Fruit fly (Drosophila melanogaster) whole organism, embryonic: ENCODE data around the gene dyl.
A peak's percentile ranks its signal among the peaks of the same experiment; 100 is the strongest.

Experiments
- C15 ChIP-seq: fragments of 200-800 bp; sonication (Bioruptor generic); IDR thresholded peaks from 3 replicates; pipeline ENCODE4 v1.3.6; 2022; ENCODE audit warnings: missing biosample characterization, missing genetic modification characterization
- CG10267 ChIP-seq: fragments of 200-800 bp; sonication (Bioruptor generic); optimal IDR thresholded peaks from 2 replicates; lab custom pipeline; 2018; ENCODE audit warnings: missing biosample characterization, mild to moderate bottlenecking, missing genetic modification characterization, moderate library complexity
- CG10431 ChIP-seq: fragments of 200-800 bp; sonication (Bioruptor generic); optimal IDR thresholded peaks from 3 replicates; lab custom pipeline; 2018; ENCODE audit warnings: missing biosample characterization, mild to moderate bottlenecking, missing genetic modification characterization
- CG10979 ChIP-seq: fragments of 200-800 bp; sonication (Bioruptor generic); optimal IDR thresholded peaks from 2 replicates; lab custom pipeline; 2018; ENCODE audit warnings: missing biosample characterization, mild to moderate bottlenecking, missing genetic modification characterization, moderate library complexity
- CG11560 ChIP-seq: fragments of 200-800 bp; sonication (Bioruptor generic); IDR thresholded peaks from 3 replicates; pipeline ENCODE4 v1.3.6; 2022; ENCODE audit warnings: missing biosample characterization, missing genetic modification characterization
- CG12219 ChIP-seq: fragments of 200-800 bp; sonication (Bioruptor generic); optimal IDR thresholded peaks from 3 replicates; lab custom pipeline; 2018; ENCODE audit warnings: missing biosample characterization, mild to moderate bottlenecking, missing genetic modification characterization
- CG15601 ChIP-seq: fragments of 200-800 bp; sonication (Bioruptor generic); optimal IDR thresholded peaks from 3 replicates; lab custom pipeline; 2019; ENCODE audit warnings: missing biosample characterization, mild to moderate bottlenecking, missing genetic modification characterization, moderate library complexity
- CG18262 ChIP-seq: fragments of 200-800 bp; optimal IDR thresholded peaks from 3 replicates; lab custom pipeline; 2019; ENCODE audit warnings: missing biosample characterization, mild to moderate bottlenecking, missing genetic modification characterization, moderate library complexity
- CG2875 ChIP-seq: fragments of 200-800 bp; sonication (Bioruptor generic); optimal IDR thresholded peaks from 2 replicates; lab custom pipeline; 2017; ENCODE audit warnings: missing biosample characterization, mild to moderate bottlenecking, missing genetic modification characterization, missing genetic modification reagents
- CG34224 ChIP-seq: fragments of 200-800 bp; sonication (Bioruptor generic); IDR thresholded peaks from 3 replicates; pipeline ENCODE4 v1.3.6; 2022; ENCODE audit warnings: missing biosample characterization, missing genetic modification characterization; ENCODE audit not compliant: partially characterized antibody
- CG4730 ChIP-seq: fragments of 200-800 bp; sonication (Bioruptor generic); IDR thresholded peaks from 2 replicates; pipeline ENCODE4 v1.3.6; 2022; ENCODE audit warnings: missing biosample characterization, missing genetic modification characterization
- CG5180 ChIP-seq: fragments of 200-800 bp; sonication (Bioruptor generic); optimal IDR thresholded peaks from 3 replicates; lab custom pipeline; 2017; ENCODE audit warnings: missing biosample characterization, missing genetic modification characterization, mild to moderate bottlenecking, moderate library complexity, missing genetic modification reagents
- CG7357 ChIP-seq: fragments of 200-800 bp; sonication (Bioruptor generic); IDR thresholded peaks from 3 replicates; pipeline ENCODE4 v1.3.6; 2022; ENCODE audit warnings: missing biosample characterization, missing genetic modification characterization
- D ChIP-seq, 2 experiments: fragments of 200-800 bp in 1 of 2; fragments of >200 bp in 1 of 2; sonication (Bioruptor generic) in 1 of 2; optimal IDR thresholded peaks; 2 replicates in 1 of 2; 3 replicates in 1 of 2; lab custom pipeline; 2017; ENCODE audit warnings: mild to moderate bottlenecking in 1 of 2, missing biosample characterization in 1 of 2, missing genetic modification characterization in 1 of 2, missing genetic modification reagents in 1 of 2
- Ets97D ChIP-seq: fragments of 200-800 bp; sonication (Bioruptor generic); optimal IDR thresholded peaks from 3 replicates; lab custom pipeline; 2016; ENCODE audit warnings: missing biosample characterization, missing genetic modification characterization
- H15 ChIP-seq: fragments of 200-800 bp; sonication (Bioruptor generic); IDR thresholded peaks from 3 replicates; pipeline ENCODE4 v1.3.6; 2022; ENCODE audit warnings: missing biosample characterization, missing genetic modification characterization
- Hsf ChIP-seq: fragments of 200-800 bp; sonication (Bioruptor generic); optimal IDR thresholded peaks from 3 replicates; lab custom pipeline; 2016; ENCODE audit warnings: missing biosample characterization, missing genetic modification characterization
- MTF-1 ChIP-seq: fragments of 200-800 bp; sonication (Bioruptor generic); optimal IDR thresholded peaks from 2 replicates; lab custom pipeline; 2018; ENCODE audit warnings: missing biosample characterization, mild to moderate bottlenecking, missing genetic modification characterization, borderline replicate concordance
- Nf-YA ChIP-seq: fragments of 200-800 bp; sonication (Bioruptor generic); IDR thresholded peaks from 2 replicates; pipeline ENCODE4 v1.3.6; 2022; ENCODE audit warnings: missing biosample characterization, missing genetic modification characterization
- Oli ChIP-seq: fragments of 200-800 bp; sonication (Bioruptor generic); optimal IDR thresholded peaks from 2 replicates; lab custom pipeline; 2018; ENCODE audit warnings: missing biosample characterization, mild to moderate bottlenecking, missing genetic modification characterization, moderate library complexity
- Pdp1 ChIP-seq, 2 experiments: fragments of 200-800 bp; sonication (Bioruptor generic); optimal IDR thresholded peaks; 3 replicates each; lab custom pipeline; 2016; ENCODE audit warnings: missing biosample characterization in 2 of 2, missing genetic modification characterization in 2 of 2, mild to moderate bottlenecking in 1 of 2, moderate library complexity in 1 of 2
- ac ChIP-seq: fragments of 200-800 bp; sonication (Bioruptor generic); optimal IDR thresholded peaks from 3 replicates; lab custom pipeline; 2017; ENCODE audit warnings: missing biosample characterization, mild to moderate bottlenecking, missing genetic modification characterization
- bsh ChIP-seq, 2 experiments: fragments of 200-800 bp; sonication (Bioruptor generic); optimal IDR thresholded peaks; 2 replicates each; lab custom pipeline; 2017 to 2018; ENCODE audit warnings: mild to moderate bottlenecking in 2 of 2, missing biosample characterization in 2 of 2, missing genetic modification characterization in 2 of 2, moderate library complexity in 1 of 2
- btn ChIP-seq: fragments of 200-800 bp; sonication (Bioruptor generic); optimal IDR thresholded peaks from 2 replicates; lab custom pipeline; 2016; ENCODE audit warnings: missing biosample characterization, missing genetic modification characterization
- dmrt11E ChIP-seq: fragments of 200-800 bp; sonication (Bioruptor generic); optimal IDR thresholded peaks from 3 replicates; lab custom pipeline; 2018; ENCODE audit warnings: missing biosample characterization, mild to moderate bottlenecking, missing genetic modification characterization, moderate library complexity
- fd102C ChIP-seq: fragments of 200-800 bp; sonication (Bioruptor generic); optimal IDR thresholded peaks from 2 replicates; lab custom pipeline; 2018; ENCODE audit warnings: missing biosample characterization, mild to moderate bottlenecking, missing genetic modification characterization, moderate library complexity
- gcm2 ChIP-seq: fragments of 200-800 bp; sonication (Bioruptor generic); optimal IDR thresholded peaks from 2 replicates; lab custom pipeline; 2016; ENCODE audit warnings: missing biosample characterization, missing genetic modification characterization
- her ChIP-seq: fragments of 200-800 bp; sonication (Bioruptor generic); optimal IDR thresholded peaks from 2 replicates; lab custom pipeline; 2016; ENCODE audit warnings: missing biosample characterization, missing genetic modification characterization
- ind ChIP-seq: fragments of 200-800 bp; sonication (Bioruptor generic); optimal IDR thresholded peaks from 3 replicates; lab custom pipeline; 2016; ENCODE audit warnings: missing biosample characterization, missing genetic modification characterization
- onecut ChIP-seq: fragments of 200-800 bp; sonication (Bioruptor generic); IDR thresholded peaks from 2 replicates; pipeline ENCODE4 v1.3.6; 2022; ENCODE audit warnings: missing biosample characterization, missing genetic modification characterization
- org-1 ChIP-seq: fragments of 200-800 bp; sonication (Bioruptor generic); optimal IDR thresholded peaks from 2 replicates; lab custom pipeline; 2017; ENCODE audit warnings: missing biosample characterization, missing genetic modification characterization
- pan ChIP-seq, 4 experiments: fragments of >200 bp in 3 of 4; fragments of 200-800 bp in 1 of 4; sonication (Bioruptor generic) in 1 of 4; optimal IDR thresholded peaks in 3 of 4; IDR thresholded peaks in 1 of 4; 2 replicates each; pipeline versions ENCODE4 v1.3.6 to Lab custom; 2017 to 2022; ENCODE audit warnings: missing biosample characterization in 2 of 4, missing genetic modification characterization in 2 of 4, mixed read lengths in 1 of 4
- peb ChIP-seq: fragments of 200-800 bp; sonication (Bioruptor generic); IDR thresholded peaks from 2 replicates; pipeline ENCODE4 v1.3.6; 2022; ENCODE audit warnings: missing biosample characterization, missing genetic modification characterization
- phol ChIP-seq: fragments of 200-800 bp; sonication (Bioruptor generic); optimal IDR thresholded peaks from 3 replicates; lab custom pipeline; 2018; ENCODE audit warnings: missing biosample characterization, mild to moderate bottlenecking, missing genetic modification characterization, moderate library complexity
- ranshi ChIP-seq: fragments of 200-800 bp; sonication (Bioruptor generic); IDR thresholded peaks from 2 replicates; pipeline ENCODE4 v1.3.6; 2022; ENCODE audit warnings: missing biosample characterization, missing genetic modification characterization
- row ChIP-seq: fragments of 200-800 bp; sonication (Bioruptor generic); IDR thresholded peaks from 3 replicates; pipeline ENCODE4 v1.3.6; 2022; ENCODE audit warnings: missing biosample characterization, missing genetic modification characterization
- salm ChIP-seq: fragments of 200-800 bp; sonication (Bioruptor generic); optimal IDR thresholded peaks from 2 replicates; lab custom pipeline; 2018; ENCODE audit warnings: missing biosample characterization, mild to moderate bottlenecking, missing genetic modification characterization
- sim ChIP-seq: fragments of 200-800 bp; sonication (Bioruptor generic); IDR thresholded peaks from 2 replicates; pipeline ENCODE4 v1.3.6; 2022; ENCODE audit warnings: missing biosample characterization, missing genetic modification characterization
- tio ChIP-seq: fragments of 200-800 bp; sonication (Bioruptor generic); optimal IDR thresholded peaks from 2 replicates; lab custom pipeline; 2017; ENCODE audit warnings: missing biosample characterization, missing genetic modification characterization, inconsistent platforms
- tll ChIP-seq, 2 experiments: fragments of 200-800 bp in 1 of 2; fragments of >200 bp in 1 of 2; sonication (Bioruptor generic) in 1 of 2; optimal IDR thresholded peaks; 2 replicates each; lab custom pipeline; 2017 to 2019; ENCODE audit warnings: missing biosample characterization in 2 of 2, missing genetic modification characterization in 2 of 2, mild to moderate bottlenecking in 1 of 2, moderate library complexity in 1 of 2
- twi ChIP-seq: fragments of 200-800 bp; optimal IDR thresholded peaks from 2 replicates; lab custom pipeline; 2019; ENCODE audit warnings: missing biosample characterization, mild to moderate bottlenecking, missing genetic modification characterization, moderate library complexity

Gene dyl

DNA sequence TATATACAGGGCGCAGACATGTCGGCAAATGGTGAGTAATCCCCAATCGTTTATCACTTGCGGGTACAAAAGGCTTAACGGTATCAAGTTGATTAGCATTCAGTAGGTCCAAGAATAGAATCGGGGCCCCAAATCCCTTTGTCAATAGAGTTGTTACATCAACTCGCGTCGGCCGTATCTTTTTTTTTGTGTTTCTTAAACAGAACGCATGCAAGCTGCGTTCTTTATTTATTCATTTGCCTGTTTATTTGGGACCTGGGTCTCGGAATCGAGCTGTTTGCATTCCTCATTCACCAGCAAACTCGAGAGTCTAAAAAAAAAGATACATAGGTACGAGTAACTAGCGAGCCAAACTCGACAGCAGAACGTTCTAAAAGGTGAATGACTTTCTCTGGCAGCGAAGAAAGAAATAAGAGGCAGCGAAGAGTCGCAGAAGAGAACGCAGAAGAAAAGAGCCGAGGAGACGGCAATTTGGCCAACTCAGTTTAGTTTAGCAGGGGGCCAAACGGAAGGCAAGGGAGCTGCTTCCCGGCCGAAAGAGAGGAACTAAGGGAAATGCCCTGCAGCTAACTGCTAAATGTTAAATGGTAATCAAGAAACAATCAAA lies 35.2 kb downstream of the dyl start (continued):
- TF ChIP-seq org-1 (GFP tag; lab: Kevin White, UChicago) (peak; percentile 9), H15 (no peak; the same call in 2 of the 3 replicates), her (GFP tag; lab: Kevin White, UChicago) (no peak), CG4730 (GFP tag; lab: Robert Waterston, UW) (no peak), dmrt11E (peak; percentile 54), Hsf (GFP tag; lab: Kevin White, UChicago) (no peak), salm (tag; lab: Kevin White, UChicago) (peak; percentile 16), CG18262 (peak; percentile 44), peb (GFP tag; lab: Robert Waterston, UW) (no peak), CG11560 (no peak), CG7357 (GFP tag; lab: Robert Waterston, UW) (no peak), twi (tag; lab: Kevin White, UChicago) (no peak), Nf-YA (GFP tag; lab: Robert Waterston, UW) (no peak), bsh (GFP tag; optimal IDR thresholded peaks at IDR 0.05; lab: Kevin White, UChicago) (peak in 1 of 2 experiments; percentile 68), CG10267 (tag; lab: Kevin White, UChicago) (peak; percentile 20), gcm2 (GFP tag; lab: Kevin White, UChicago) (no peak), btn (GFP tag; lab: Kevin White, UChicago) (no peak), sim (GFP tag; lab: Robert Waterston, UW) (0 out of 2 replicates have a peak, but pooled peaks have one; percentile 18), MTF-1 (GFP tag; lab: Kevin White, UChicago) (peak; percentile 39), tio (no peak), Ets97D (GFP tag; lab: Kevin White, UChicago) (no peak), fd102C (GFP tag; lab: Kevin White, UChicago) (peak; percentile 15), tll (GFP tag; optimal IDR thresholded peaks at IDR 0.05; lab: Kevin White, UChicago) (no peak), CG2875 (peak; percentile 64), D (optimal IDR thresholded peaks at IDR 0.05; lab: Kevin White, UChicago) (no peak), D (GFP tag; optimal IDR thresholded peaks at IDR 0.05; lab: Kevin White, UChicago) (peak; percentile 55), C15 (GFP tag; lab: Robert Waterston, UW) (no peak), CG10979 (tag; lab: Kevin White, UChicago) (peak; percentile 38), Pdp1 (GFP tag; optimal IDR thresholded peaks at IDR 0.05; lab: Kevin White, UChicago) (peak in 1 of 2 experiments; percentile 33), onecut (GFP tag; lab: Robert Waterston, UW) (peak; percentile 31; the same call in 1 of the 2 replicates), Oli (tag; lab: Kevin White, UChicago) (no peak), ind (no peak), CG34224 (GFP tag; lab: Robert Waterston, UW) (no peak), pan (optimal IDR thresholded peaks at IDR 0.05; lab: Kevin White, UChicago) (no peak), pan (GFP tag; optimal IDR thresholded peaks at IDR 0.05 in 1 of 2, IDR thresholded peaks at IDR 0.05 in 1 of 2) (no peak), phol (tag; lab: Kevin White, UChicago) (no peak), ranshi (GFP tag; lab: Robert Waterston, UW) (no peak), row (GFP tag; lab: Robert Waterston, UW) (no peak), CG5180 (no peak), CG15601 (tag; lab: Kevin White, UChicago) (peak; percentile 86), ac (peak; percentile 58), CG12219 (GFP tag; lab: Kevin White, UChicago) (no peak), CG10431 (GFP tag; lab: Kevin White, UChicago) (peak; percentile 74)
- TF ChIP-seq, all 482 proteins: peak for 66
